Worm (Caenorhabditis elegans) whole organism, L2 larva: Measurements from ENCODE around the gene F54D12.7.

Source experiments
- egl-27 ChIP-seq: sonication (generic microtip); optimal IDR thresholded peaks from 3 replicates; lab custom pipeline; 2017; ENCODE audit warnings: missing biosample characterization, missing genetic modification reagents, missing genetic modification characterization
- elt-1 ChIP-seq: fragments of 150-350 bp; optimal IDR thresholded peaks from 2 replicates; lab custom pipeline; 2014; ENCODE audit warnings: missing biosample characterization, missing genetic modification characterization
- gmeb-1 ChIP-seq: fragments of 150-350 bp; optimal IDR thresholded peaks from 2 replicates; lab custom pipeline; 2014; ENCODE audit warnings: missing biosample characterization, missing genetic modification characterization
- lin-11 ChIP-seq: fragments of 150-350 bp; sonication (generic microtip); optimal IDR thresholded peaks from 2 replicates; lab custom pipeline; 2014; ENCODE audit warnings: missing biosample characterization, missing genetic modification characterization, inconsistent platforms, mixed read lengths
- mdl-1 ChIP-seq, 2 experiments: fragments of 150-350 bp in 1 of 2; sonication (generic microtip) in 1 of 2; optimal IDR thresholded peaks; 2 replicates each; lab custom pipeline; 2017; ENCODE audit warnings: missing biosample characterization in 2 of 2, missing genetic modification characterization in 2 of 2
- nhr-11 ChIP-seq: fragments of 150-350 bp; optimal IDR thresholded peaks from 2 replicates; lab custom pipeline; 2014; ENCODE audit warnings: missing biosample characterization, missing genetic modification characterization
- nhr-237 ChIP-seq: fragments of 150-350 bp; optimal IDR thresholded peaks from 2 replicates; lab custom pipeline; 2014; ENCODE audit warnings: missing biosample characterization, missing genetic modification characterization
- nhr-6 ChIP-seq: fragments of 150-350 bp; optimal IDR thresholded peaks from 2 replicates; lab custom pipeline; 2014; ENCODE audit warnings: missing biosample characterization, missing genetic modification characterization
- skn-1 ChIP-seq: sonication (generic microtip); optimal IDR thresholded peaks from 2 replicates; lab custom pipeline; 2017; ENCODE audit warnings: missing biosample characterization, missing genetic modification characterization
- snpc-4 ChIP-seq: fragments of 150-350 bp; optimal IDR thresholded peaks from 2 replicates; lab custom pipeline; 2014; ENCODE audit warnings: missing biosample characterization, missing genetic modification characterization
- unc-39 ChIP-seq: fragments of 150-350 bp; optimal IDR thresholded peaks from 2 replicates; lab custom pipeline; 2014; ENCODE audit warnings: missing biosample characterization, missing genetic modification characterization
- unc-55 ChIP-seq: fragments of 150-350 bp; sonication (generic microtip); optimal IDR thresholded peaks from 3 replicates; lab custom pipeline; 2014; ENCODE audit warnings: missing biosample characterization, missing genetic modification reagents, missing genetic modification characterization
- ztf-1 ChIP-seq: fragments of 200-800 bp; sonication (Bioruptor generic); conservative IDR thresholded peaks from 2 replicates; pipeline ENCODE4 v1.3.6; 2022; ENCODE audit warnings: missing genetic modification characterization, missing compliant biosample characterization
- ztf-11 ChIP-seq: sonication (generic microtip); optimal IDR thresholded peaks from 2 replicates; lab custom pipeline; 2017; ENCODE audit warnings: missing biosample characterization, missing genetic modification characterization

DNA sequence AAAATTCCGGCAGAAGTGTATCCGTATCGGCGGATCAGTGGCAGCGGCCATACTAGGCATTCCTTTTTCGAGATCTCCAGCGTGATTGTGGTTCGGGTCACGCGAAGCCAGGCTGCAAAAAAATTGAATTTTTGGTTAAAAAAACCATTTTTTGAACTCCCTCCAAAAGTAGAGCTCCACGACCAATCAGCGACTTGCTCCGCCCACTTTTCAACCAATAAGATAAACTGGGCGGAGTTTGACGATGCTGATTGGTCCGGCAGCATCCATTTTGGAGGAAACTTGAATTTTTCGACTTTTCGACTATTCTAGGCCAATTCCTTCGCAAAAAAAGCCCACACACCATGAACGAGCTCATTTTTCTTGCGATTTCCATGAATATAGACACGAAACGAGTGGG is 10.7 kb downstream of the F54D12.7 start:
- TF ChIP-seq snpc-4 (tag; lab: Kevin White, UChicago) (no peak), unc-39 (no peak), nhr-237 (no peak), nhr-11 (no peak), egl-27 (tag; lab: Kevin White, UChicago) (no peak), lin-11 (tag; lab: Kevin White, UChicago) (no peak), skn-1 (tag; lab: Kevin White, UChicago) (no peak), ztf-1 (GFP tag; lab: Robert Waterston, UW) (no peak), mdl-1 (tag; optimal IDR thresholded peaks at IDR 0.05; lab: Kevin White, UChicago) (no peak), nhr-6 (tag; lab: Kevin White, UChicago) (no peak), unc-55 (GFP tag; lab: Kevin White, UChicago) (no peak), gmeb-1 (tag; lab: Kevin White, UChicago) (no peak), elt-1 (tag; lab: Kevin White, UChicago) (no peak), ztf-11 (tag; lab: Kevin White, UChicago) (no peak)
